Worm (Caenorhabditis elegans): ENCODE data around the gene T05A7.11.

- no peak for TF ChIP-seq lsy-2 (tag; optimal IDR thresholded peaks at IDR 0.05)
- TF ChIP-seq elt-3 (tag; optimal IDR thresholded peaks at IDR 0.05) = no peak
- no peak for TF ChIP-seq pha-4 (tag; optimal IDR thresholded peaks at IDR 0.05)
Measured at ce11 chrII:4661278-4661677, 4.0 kb downstream of the T05A7.11 start, which contains the start of gene T05A7.13.

Measured in whole organism, mixed stage, embryonic.